Fruit fly (Drosophila melanogaster) S2 (cell line): Measurements from ENCODE around the gene CG3281.

Source experiments
- CG8478 ChIP-seq: fragments of >200 bp; optimal IDR thresholded peaks from 2 replicates; lab custom pipeline; 2018
- CTCF ChIP-seq, 2 experiments: fragments of >200 bp; optimal IDR thresholded peaks; 2 replicates each; lab custom pipeline; 2018

DNA sequence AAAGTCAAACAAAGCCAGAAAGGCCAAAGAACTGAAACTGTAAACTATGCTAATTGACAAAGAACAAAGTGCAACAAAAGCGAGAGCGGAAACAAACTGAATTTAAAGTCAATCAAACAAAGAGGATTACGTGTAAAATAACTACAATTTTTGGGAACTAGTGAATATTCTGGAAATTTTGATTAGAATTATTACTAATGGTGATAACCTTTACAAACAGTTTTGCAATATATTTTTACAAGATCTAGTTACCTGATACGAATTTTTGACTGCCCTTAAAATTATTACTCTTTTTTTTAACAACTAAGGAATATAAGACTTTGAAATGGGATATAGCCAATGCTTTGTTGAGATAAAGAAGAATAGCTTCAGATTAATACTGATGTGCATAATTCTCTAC, 31.6 kb downstream of the CG3281 start, which contains the start of gene CG14731:
- TF ChIP-seq CTCF (optimal IDR thresholded peaks at IDR 0.05; lab: Kevin White, UChicago) (no peak), CG8478 (lab: Kevin White, UChicago) (no peak)
